Worm (Caenorhabditis elegans) whole organism, young adult: ENCODE measurements around the gene F49C5.10.

Experiments used
- C06A6.2 ChIP-seq: fragments of 200-800 bp; sonication (Bioruptor generic); conservative IDR thresholded peaks from 2 replicates; pipeline ENCODE4 v1.3.6; 2022; ENCODE audit warnings: missing genetic modification characterization, missing compliant biosample characterization
- F39B2.1 ChIP-seq: fragments of 200-800 bp; sonication (Bioruptor generic); IDR thresholded peaks from 2 replicates; pipeline ENCODE4 v1.3.6; 2022; ENCODE audit warnings: missing genetic modification reagents, missing genetic modification characterization, missing compliant biosample characterization
- F57A8.1 ChIP-seq: fragments of 200-800 bp; sonication (Bioruptor generic); optimal IDR thresholded peaks from 2 replicates; lab custom pipeline; 2018; ENCODE audit warnings: mild to moderate bottlenecking, missing genetic modification characterization, moderate library complexity, missing compliant biosample characterization
- ama-1 ChIP-seq, 3 experiments: fragments of 150-350 bp in 1 of 3; sonication (generic microtip) in 2 of 3; optimal IDR thresholded peaks; 2 replicates each; lab custom pipeline; 2014 to 2018; ENCODE audit warnings: missing biosample characterization in 2 of 3, missing genetic modification characterization in 2 of 3, missing genetic modification reagents in 2 of 3
- dox-1 ChIP-seq: fragments of 200-800 bp; sonication (Bioruptor generic); IDR thresholded peaks from 2 replicates; pipeline ENCODE4 v1.3.6; 2022; ENCODE audit warnings: missing genetic modification reagents, missing genetic modification characterization, missing compliant biosample characterization
- dpl-1 ChIP-seq: fragments of 150-350 bp; optimal IDR thresholded peaks from 2 replicates; lab custom pipeline; 2014; ENCODE audit warnings: missing biosample characterization, missing genetic modification reagents, missing genetic modification characterization
- nfya-1 ChIP-seq: sonication (generic microtip); optimal IDR thresholded peaks from 2 replicates; lab custom pipeline; 2017; ENCODE audit warnings: antibody characterized with exemption, missing compliant biosample characterization, missing genetic modification characterization, borderline replicate concordance; ENCODE audit not compliant: insufficient read depth
- nhr-90 ChIP-seq: sonication (generic microtip); optimal IDR thresholded peaks from 2 replicates; lab custom pipeline; 2016; ENCODE audit warnings: missing genotype, mild to moderate bottlenecking, missing genetic modification characterization, missing compliant biosample characterization
- rcor-1 ChIP-seq: fragments of 200-800 bp; sonication (Bioruptor generic); IDR thresholded peaks from 2 replicates; pipeline ENCODE4 v1.3.6; 2022; ENCODE audit warnings: missing genetic modification reagents, missing genetic modification characterization, missing compliant biosample characterization
- snpc-3.4 ChIP-seq: sonication (generic microtip); optimal IDR thresholded peaks from 2 replicates; lab custom pipeline; 2017; ENCODE audit warnings: missing genetic modification characterization, mild to moderate bottlenecking, missing compliant biosample characterization, antibody characterized with exemption, moderate library complexity, missing genotype, missing genetic modification reagents
- snpc-4 ChIP-seq, 5 experiments: fragments of 150-350 bp in 1 of 5; sonication (generic microtip) in 4 of 5; optimal IDR thresholded peaks; 2 replicates each; lab custom pipeline; 2014 to 2018; ENCODE audit warnings: missing genetic modification characterization in 5 of 5, missing biosample characterization in 3 of 5, antibody characterized with exemption in 2 of 5, mild to moderate bottlenecking in 2 of 5, missing compliant biosample characterization in 2 of 5, missing genotype in 2 of 5, moderate library complexity in 2 of 5, missing genetic modification reagents in 1 of 5
- ztf-22 ChIP-seq: fragments of 200-800 bp; sonication (Bioruptor generic); optimal IDR thresholded peaks from 2 replicates; lab custom pipeline; 2018; ENCODE audit warnings: mild to moderate bottlenecking, missing genetic modification characterization, moderate library complexity, missing compliant biosample characterization

ce11 chrII:12511866-12512265 lies 34.7 kb upstream of the F49C5.10 start, which contains the start of gene srh-73:
- TF ChIP-seq ztf-22 (GFP tag; lab: Kevin White, UChicago) (no peak), dpl-1 (GFP tag; lab: Kevin White, UChicago) (no peak), dox-1 (no peak), C06A6.2 (GFP tag; lab: Robert Waterston, UW) (no peak), F39B2.1 (GFP tag; lab: Robert Waterston, UW) (no peak), nfya-1 (tag; lab: Kevin White, UChicago) (no peak), F57A8.1 (GFP tag; lab: Kevin White, UChicago) (no peak), rcor-1 (no peak), snpc-4 (GFP tag; optimal IDR thresholded peaks at IDR 0.05; lab: Kevin White, UChicago) (no peak), snpc-4 (tag; optimal IDR thresholded peaks at IDR 0.05; lab: Kevin White, UChicago) (no peak), nhr-90 (tag; lab: Kevin White, UChicago) (no peak), snpc-3.4 (tag; lab: Kevin White, UChicago) (no peak), ama-1 (optimal IDR thresholded peaks at IDR 0.05; lab: Kevin White, UChicago) (no peak), ama-1 (GFP tag; optimal IDR thresholded peaks at IDR 0.05; lab: Kevin White, UChicago) (no peak)
